Worm (Caenorhabditis elegans) whole organism, L4 larva: ENCODE results near the gene F28G4.2.
A peak's percentile ranks its signal among the peaks of the same experiment; 100 is the strongest.

Experiments used
- F10B5.3 ChIP-seq: sonication (generic microtip); optimal IDR thresholded peaks from 2 replicates; lab custom pipeline; 2016; ENCODE audit warnings: mild to moderate bottlenecking, missing genetic modification characterization, missing compliant biosample characterization
- F37D6.2 ChIP-seq: sonication (generic microtip); optimal IDR thresholded peaks from 2 replicates; lab custom pipeline; 2016; ENCODE audit warnings: mild to moderate bottlenecking, missing genetic modification characterization, missing compliant biosample characterization
- F49E8.2 ChIP-seq: sonication (generic microtip); optimal IDR thresholded peaks from 2 replicates; lab custom pipeline; 2016; ENCODE audit warnings: missing compliant biosample characterization, mild to moderate bottlenecking, missing genetic modification characterization, borderline replicate concordance
- Y48G9A.11 ChIP-seq: fragments of 200-800 bp; sonication (Bioruptor generic); IDR thresholded peaks from 2 replicates; pipeline ENCODE4 v1.3.6; 2022; ENCODE audit warnings: missing genetic modification reagents, missing genetic modification characterization, missing compliant biosample characterization
- Y5F2A.4 ChIP-seq: fragments of 200-800 bp; sonication (Bioruptor generic); optimal IDR thresholded peaks from 2 replicates; lab custom pipeline; 2018; ENCODE audit warnings: mild to moderate bottlenecking, missing genetic modification characterization, missing compliant biosample characterization
- ZK337.2 ChIP-seq: fragments of 200-800 bp; sonication (Bioruptor generic); IDR thresholded peaks from 2 replicates; pipeline ENCODE4 v1.3.6; 2022; ENCODE audit warnings: missing genetic modification reagents, missing genetic modification characterization, missing compliant biosample characterization
- aha-1 ChIP-seq: fragments of 150-350 bp; peaks from one replicate; lab custom pipeline; 2014; ENCODE audit warnings: missing biosample characterization, missing genetic modification characterization
- ceh-28 ChIP-seq: fragments of 150-350 bp; optimal IDR thresholded peaks from 2 replicates; lab custom pipeline; 2014; ENCODE audit warnings: missing biosample characterization, missing genetic modification reagents, missing genetic modification characterization
- ceh-32 ChIP-seq: sonication (generic microtip); optimal IDR thresholded peaks from 2 replicates; lab custom pipeline; 2016; ENCODE audit warnings: mild to moderate bottlenecking, missing genetic modification characterization, missing compliant biosample characterization; ENCODE audit not compliant: poor library complexity
- ces-1 ChIP-seq: fragments of 150-350 bp; sonication (generic microtip); optimal IDR thresholded peaks from 4 replicates; lab custom pipeline; 2014; ENCODE audit warnings: missing biosample characterization, missing genetic modification reagents, missing genetic modification characterization
- cey-2 ChIP-seq: sonication (generic microtip); optimal IDR thresholded peaks from 3 replicates; lab custom pipeline; 2017; ENCODE audit warnings: missing genetic modification characterization, mild to moderate bottlenecking, missing compliant biosample characterization, antibody characterized with exemption, borderline replicate concordance; ENCODE audit not compliant: insufficient read depth
- daf-12 ChIP-seq: fragments of 150-350 bp; optimal IDR thresholded peaks from 2 replicates; lab custom pipeline; 2014; ENCODE audit warnings: missing biosample characterization, missing genetic modification reagents, missing genetic modification characterization
- daf-16 ChIP-seq, 3 experiments: sonication (generic microtip); optimal IDR thresholded peaks; 2 replicates each; lab custom pipeline; 2016 to 2017; ENCODE audit warnings: missing genetic modification characterization in 3 of 3, missing genetic modification reagents in 3 of 3, mild to moderate bottlenecking in 2 of 3, missing compliant biosample characterization in 2 of 3, missing biosample characterization in 1 of 3, moderate library complexity in 1 of 3
- daf-19 ChIP-seq: fragments of 200-800 bp; sonication (Bioruptor generic); conservative IDR thresholded peaks from 2 replicates; pipeline ENCODE4 v1.3.6; 2022; ENCODE audit warnings: missing genetic modification characterization, missing compliant biosample characterization
- dmd-6 ChIP-seq: fragments of 200-800 bp; sonication (Bioruptor generic); IDR thresholded peaks from 2 replicates; pipeline ENCODE4 v1.3.6; 2022; ENCODE audit warnings: missing genetic modification reagents, missing genetic modification characterization, missing compliant biosample characterization
- duxl-1 ChIP-seq: sonication (generic microtip); optimal IDR thresholded peaks from 2 replicates; lab custom pipeline; 2016; ENCODE audit warnings: mild to moderate bottlenecking, missing genetic modification characterization, moderate library complexity, missing compliant biosample characterization; ENCODE audit not compliant: poor library complexity
- dve-1 ChIP-seq: sonication (generic microtip); optimal IDR thresholded peaks from 2 replicates; lab custom pipeline; 2017; ENCODE audit warnings: antibody characterized with exemption, mild to moderate bottlenecking, missing genetic modification characterization, missing compliant biosample characterization; ENCODE audit not compliant: insufficient read depth
- hif-1 ChIP-seq, 2 experiments: sonication (generic microtip); optimal IDR thresholded peaks; 2 replicates each; lab custom pipeline; 2016 to 2017; ENCODE audit warnings: missing compliant biosample characterization in 2 of 2, missing genetic modification characterization in 2 of 2, missing genetic modification reagents in 2 of 2, missing genotype in 2 of 2, mild to moderate bottlenecking in 1 of 2
- hlh-30 ChIP-seq: sonication (generic microtip); optimal IDR thresholded peaks from 2 replicates; lab custom pipeline; 2017; ENCODE audit warnings: antibody characterized with exemption, mild to moderate bottlenecking, missing genetic modification characterization, missing compliant biosample characterization; ENCODE audit not compliant: insufficient read depth
- jun-1 ChIP-seq: fragments of 150-350 bp; optimal IDR thresholded peaks from 2 replicates; lab custom pipeline; 2014; ENCODE audit warnings: missing biosample characterization, missing genetic modification reagents, missing genetic modification characterization
- lin-13 ChIP-seq: fragments of 150-350 bp; optimal IDR thresholded peaks from 2 replicates; lab custom pipeline; 2014; ENCODE audit warnings: missing biosample characterization, missing genetic modification reagents, missing genetic modification characterization
- mxl-2 ChIP-seq: fragments of 200-800 bp; sonication (Bioruptor generic); conservative IDR thresholded peaks from 2 replicates; pipeline ENCODE4 v1.3.6; 2022; ENCODE audit warnings: missing genetic modification reagents, missing genetic modification characterization, missing compliant biosample characterization
- nhr-25 ChIP-seq: sonication (generic microtip); optimal IDR thresholded peaks from 2 replicates; lab custom pipeline; 2017; ENCODE audit warnings: missing genetic modification characterization, mild to moderate bottlenecking, missing compliant biosample characterization, antibody characterized with exemption, moderate library complexity, borderline replicate concordance; ENCODE audit not compliant: insufficient read depth
- nhr-28 ChIP-seq: fragments of 150-350 bp; optimal IDR thresholded peaks from 2 replicates; lab custom pipeline; 2014; ENCODE audit warnings: missing biosample characterization, missing genetic modification characterization
- nhr-41 ChIP-seq: fragments of 200-800 bp; sonication (Bioruptor generic); IDR thresholded peaks from 2 replicates; pipeline ENCODE4 v1.3.6; 2022; ENCODE audit warnings: missing genetic modification reagents, missing genetic modification characterization, missing compliant biosample characterization
- nhr-77 ChIP-seq: fragments of 150-350 bp; optimal IDR thresholded peaks from 2 replicates; lab custom pipeline; 2014; ENCODE audit warnings: missing biosample characterization, missing genetic modification characterization
- php-3 ChIP-seq: fragments of 200-800 bp; sonication (Bioruptor generic); IDR thresholded peaks from 2 replicates; pipeline ENCODE4 v1.3.6; 2022; ENCODE audit warnings: missing genetic modification reagents, missing genetic modification characterization, missing compliant biosample characterization
- pqm-1 ChIP-seq: sonication (generic microtip); optimal IDR thresholded peaks from 2 replicates; lab custom pipeline; 2017; ENCODE audit warnings: missing biosample characterization, missing genetic modification characterization
- saeg-2 ChIP-seq: fragments of 200-800 bp; sonication (Bioruptor generic); IDR thresholded peaks from 2 replicates; pipeline ENCODE4 v1.3.6; 2022; ENCODE audit warnings: missing genetic modification reagents, missing genetic modification characterization, missing compliant biosample characterization
- snpc-4 ChIP-seq: fragments of 150-350 bp; optimal IDR thresholded peaks from 2 replicates; lab custom pipeline; 2014; ENCODE audit warnings: missing biosample characterization, missing genetic modification characterization
- unc-39 ChIP-seq: sonication (generic microtip); optimal IDR thresholded peaks from 2 replicates; lab custom pipeline; 2017; ENCODE audit warnings: missing biosample characterization, missing genetic modification characterization
- unc-62 ChIP-seq, 3 experiments: fragments of 150-350 bp in 1 of 3; sonication (generic microtip); optimal IDR thresholded peaks in 2 of 3; peaks in 1 of 3; 1 replicate in 1 of 3; 2 replicates in 2 of 3; lab custom pipeline; 2014 to 2017; ENCODE audit warnings: missing biosample characterization in 3 of 3, missing genetic modification characterization in 3 of 3, missing genetic modification reagents in 3 of 3, missing genotype in 1 of 3
- zag-1 ChIP-seq: fragments of 150-350 bp; optimal IDR thresholded peaks from 2 replicates; lab custom pipeline; 2014; ENCODE audit warnings: missing biosample characterization, missing genetic modification characterization
- zfp-3 ChIP-seq: fragments of 200-800 bp; sonication (Bioruptor generic); conservative IDR thresholded peaks from 2 replicates; pipeline ENCODE4 v1.3.6; 2022; ENCODE audit warnings: missing genetic modification reagents, missing genetic modification characterization, missing compliant biosample characterization
- zip-2 ChIP-seq: fragments of 150-350 bp; optimal IDR thresholded peaks from 2 replicates; lab custom pipeline; 2014; ENCODE audit warnings: missing biosample characterization, missing genetic modification characterization

The F28G4.2 gene

ce11 chrV:16309523-16309922, 27.4 kb upstream of the F28G4.2 start, which contains the start of gene oac-7:
TSS of gene oac-7 (plus strand) at chrV:16309805.
- no peak for TF ChIP-seq zag-1 (tag; lab: Kevin White, UChicago)
- peak; percentile 20; the same call in 1 of the 2 replicates for TF ChIP-seq dmd-6 (GFP tag; lab: Robert Waterston, UW)
- TF ChIP-seq php-3 (GFP tag; lab: Robert Waterston, UW) = no peak
- TF ChIP-seq nhr-28 (tag; lab: Kevin White, UChicago) = peak; percentile 72
- TF ChIP-seq saeg-2 (GFP tag; lab: Robert Waterston, UW) = no peak
- no peak for TF ChIP-seq F37D6.2 (tag; lab: Kevin White, UChicago)
- no peak for TF ChIP-seq nhr-25 (tag; lab: Kevin White, UChicago)
- peak; percentile 10 for TF ChIP-seq duxl-1 (tag; lab: Kevin White, UChicago)
- TF ChIP-seq zip-2 = peak; percentile 69
- no peak for TF ChIP-seq unc-39 (tag; lab: Kevin White, UChicago)
- TF ChIP-seq mxl-2 = no peak
- TF ChIP-seq ceh-32 (tag; lab: Kevin White, UChicago) = no peak
- no peak for TF ChIP-seq daf-19 (GFP tag; lab: Robert Waterston, UW)
- TF ChIP-seq hif-1 (tag; optimal IDR thresholded peaks at IDR 0.05; lab: Kevin White, UChicago) = peak in 1 of 2 experiments; percentile 50
- no peak for TF ChIP-seq ZK337.2 (GFP tag; lab: Robert Waterston, UW)
- TF ChIP-seq unc-62 (GFP tag; optimal IDR thresholded peaks at IDR 0.05 in 1 of 2; lab: Kevin White, UChicago) = peak in 1 of 2 experiments; percentile 52
- no peak for TF ChIP-seq unc-62 (tag; optimal IDR thresholded peaks at IDR 0.05; lab: Kevin White, UChicago)
- TF ChIP-seq ces-1 = no peak
- TF ChIP-seq jun-1 = no peak
- TF ChIP-seq snpc-4 (tag; lab: Kevin White, UChicago) = no peak
- TF ChIP-seq hlh-30 = peak; percentile 37

- TF ChIP-seq F10B5.3 (tag; lab: Kevin White, UChicago) (no peak), aha-1 (peak; percentile 93)
Observed at ce11 chrV:16308343-16308742, 26.2 kb upstream of the F28G4.2 start.

- TF ChIP-seq F49E8.2 (tag; lab: Kevin White, UChicago) (no peak), dve-1 (tag; lab: Kevin White, UChicago) (no peak), Y5F2A.4 (GFP tag; lab: Kevin White, UChicago) (no peak), mxl-2 (no peak), zfp-3 (no peak), nhr-41 (no peak), nhr-77 (no peak), daf-12 (tag; lab: Kevin White, UChicago) (no peak), nhr-28 (tag; lab: Kevin White, UChicago) (no peak), ceh-28 (tag; lab: Kevin White, UChicago) (no peak), snpc-4 (tag; lab: Kevin White, UChicago) (no peak), cey-2 (tag; lab: Kevin White, UChicago) (no peak), Y48G9A.11 (GFP tag; lab: Robert Waterston, UW) (no peak), lin-13 (GFP tag; lab: Kevin White, UChicago) (no peak)
Observed at ce11 chrV:16307253-16307652, 25.1 kb upstream of the F28G4.2 start, which contains the start of gene srxa-7. TSS of gene srxa-7 (plus strand) at chrV:16307553.

- TF ChIP-seq unc-62 (GFP tag; optimal IDR thresholded peaks at IDR 0.05 in 1 of 2; lab: Kevin White, UChicago) (peak in 1 of 2 experiments; percentile 65), unc-62 (tag; optimal IDR thresholded peaks at IDR 0.05; lab: Kevin White, UChicago) (no peak), pqm-1 (peak; percentile 37), nhr-28 (tag; lab: Kevin White, UChicago) (peak; percentile 27), daf-16 (GFP tag; optimal IDR thresholded peaks at IDR 0.05; lab: Kevin White, UChicago) (no peak), daf-16 (tag; optimal IDR thresholded peaks at IDR 0.05; lab: Kevin White, UChicago) (peak; percentile 9), nhr-41 (no peak)
Observed at ce11 chrV:16302439-16302838, 20.3 kb upstream of the F28G4.2 start, which contains the start of the genes C31A11.13 and oac-6. TSS of gene C31A11.13 (minus strand) at chrV:16302551. TSS of gene oac-6 (plus strand) at chrV:16302717.
